Worm (Caenorhabditis elegans): ENCODE results near the gene R08C7.11.
A peak's percentile ranks its signal among the peaks of the same experiment; 100 is the strongest.

The R08C7.11 gene

DNA sequence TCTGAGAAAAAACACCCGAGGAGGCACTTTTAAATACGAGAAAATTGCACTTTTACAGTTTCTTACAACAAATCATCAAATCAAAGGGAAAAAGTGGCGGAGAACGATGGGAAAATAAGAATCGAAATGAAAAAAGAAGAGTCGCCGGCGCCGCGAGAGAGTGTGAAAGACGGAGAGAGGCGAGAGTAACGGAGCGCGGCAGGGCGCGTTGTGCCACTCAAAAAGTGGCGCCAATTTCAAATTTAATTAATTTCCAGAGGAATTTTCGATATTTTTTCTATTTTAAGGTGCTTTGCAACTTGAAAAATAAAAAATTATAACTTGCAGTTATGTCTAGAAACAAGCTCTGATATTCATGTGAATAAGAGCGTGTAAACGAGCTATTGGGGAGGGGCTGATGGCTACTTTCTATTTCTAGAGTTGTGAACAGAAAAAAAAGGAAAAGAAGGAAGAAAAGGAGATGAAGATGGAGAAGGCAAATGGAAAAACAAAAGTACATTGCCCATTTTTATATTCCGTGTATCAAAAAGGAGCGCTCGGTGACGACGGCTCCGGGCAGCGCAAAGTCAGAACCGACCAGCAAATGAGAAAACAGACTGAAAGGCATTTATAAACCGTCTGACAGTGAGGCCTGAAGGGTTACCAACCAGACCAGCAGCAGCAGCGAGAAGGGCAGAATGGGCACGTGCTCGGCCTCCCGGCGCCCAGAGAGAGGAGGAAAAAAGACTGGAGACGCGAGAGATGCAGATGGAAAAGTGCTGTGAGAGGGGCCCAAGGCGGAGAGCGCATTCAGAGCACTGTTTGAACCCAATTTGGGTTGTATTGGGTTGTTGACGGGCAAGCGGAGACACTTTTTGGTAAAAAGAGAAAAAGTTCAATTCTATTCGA lies 16.4 kb upstream of the R08C7.11 start (continued):
- no peak for TF ChIP-seq nhr-43 (tag; optimal IDR thresholded peaks at IDR 0.05; ENCODE audit: poor library complexity, severe bottlenecking)
- no peak for TF ChIP-seq mml-1 (tag; optimal IDR thresholded peaks at IDR 0.05)

DNA sequence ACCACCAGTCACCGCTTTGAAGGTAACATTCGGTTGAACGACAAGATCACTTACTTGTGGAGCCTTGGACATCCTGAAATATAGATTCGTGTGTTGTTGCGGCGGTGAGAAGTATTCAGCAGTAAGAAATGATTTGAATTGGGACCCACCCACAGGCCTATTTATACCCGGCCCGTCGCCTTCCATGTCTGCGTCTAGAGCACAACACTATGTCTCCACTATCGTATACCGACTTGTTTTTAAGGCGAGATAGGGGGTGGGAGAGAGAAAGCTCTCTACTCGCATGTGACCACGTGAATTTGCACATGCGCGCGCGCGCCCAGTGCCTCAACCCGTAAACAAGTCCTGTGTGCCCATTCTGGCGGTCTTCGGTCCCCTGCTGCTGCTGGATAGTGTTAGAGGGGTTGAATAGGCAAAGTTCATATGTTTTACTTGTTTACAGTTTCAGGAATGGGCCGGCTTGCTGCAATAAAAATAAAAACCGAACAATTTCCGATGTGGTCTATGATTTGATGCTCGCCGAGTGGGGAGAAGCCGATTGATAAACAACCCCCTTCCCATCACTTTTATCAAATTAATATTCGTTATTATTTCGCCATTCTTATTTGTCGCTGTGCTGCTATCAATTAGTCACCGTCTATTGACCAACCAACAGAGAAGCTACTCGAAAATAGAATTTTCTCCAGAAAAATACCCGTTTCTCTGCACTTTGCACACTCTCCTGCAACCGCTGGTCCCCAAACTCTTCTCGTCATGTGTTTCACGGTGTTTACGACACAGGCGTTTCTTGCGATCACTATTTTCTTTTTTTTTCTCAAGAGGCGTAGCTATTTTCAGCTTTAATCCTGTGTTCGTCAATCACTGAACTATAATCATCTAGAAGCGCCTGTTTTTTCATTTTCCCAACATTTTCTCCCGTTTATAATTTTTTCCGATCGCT lies 15.3 kb upstream of the R08C7.11 start:
- TF ChIP-seq snpc-4 (tag; optimal IDR thresholded peaks at IDR 0.05) (peak; percentile 52), unc-39 (tag; optimal IDR thresholded peaks at IDR 0.05) (no peak), mml-1 (tag; optimal IDR thresholded peaks at IDR 0.05) (peak; percentile 70), mdl-1 (tag; optimal IDR thresholded peaks at IDR 0.05) (peak; percentile 83), pha-4 (tag; optimal IDR thresholded peaks at IDR 0.05) (peak; percentile 88), hmg-11 (tag; optimal IDR thresholded peaks at IDR 0.05) (peak; percentile 34), fkh-2 (tag; optimal IDR thresholded peaks at IDR 0.05) (no peak), jun-1 (tag; optimal IDR thresholded peaks at IDR 0.05) (peak; percentile 11), pqm-1 (tag; optimal IDR thresholded peaks at IDR 0.05) (peak; percentile 17), elt-2 (tag; optimal IDR thresholded peaks at IDR 0.05) (peak; percentile 69), lin-15B (tag; optimal IDR thresholded peaks at IDR 0.05) (no peak), egl-5 (tag; optimal IDR thresholded peaks at IDR 0.05) (peak; percentile 25), nhr-43 (tag; optimal IDR thresholded peaks at IDR 0.05; ENCODE audit: poor library complexity, severe bottlenecking) (peak; percentile 21), daf-12 (tag; optimal IDR thresholded peaks at IDR 0.05) (no peak), lin-39 (tag; optimal IDR thresholded peaks at IDR 0.05) (peak; percentile 98), fkh-10 (GFP tag; optimal IDR thresholded peaks at IDR 0.05) (peak; percentile 88), nfya-1 (tag; optimal IDR thresholded peaks at IDR 0.05; ENCODE audit: insufficient read depth) (peak; percentile 74), sea-2 (GFP tag; optimal IDR thresholded peaks at IDR 0.05) (no peak), ama-1 (optimal IDR thresholded peaks at IDR 0.05) (peak; percentile 82), lsy-12 (tag; optimal IDR thresholded peaks at IDR 0.05) (peak; percentile 50)

DNA sequence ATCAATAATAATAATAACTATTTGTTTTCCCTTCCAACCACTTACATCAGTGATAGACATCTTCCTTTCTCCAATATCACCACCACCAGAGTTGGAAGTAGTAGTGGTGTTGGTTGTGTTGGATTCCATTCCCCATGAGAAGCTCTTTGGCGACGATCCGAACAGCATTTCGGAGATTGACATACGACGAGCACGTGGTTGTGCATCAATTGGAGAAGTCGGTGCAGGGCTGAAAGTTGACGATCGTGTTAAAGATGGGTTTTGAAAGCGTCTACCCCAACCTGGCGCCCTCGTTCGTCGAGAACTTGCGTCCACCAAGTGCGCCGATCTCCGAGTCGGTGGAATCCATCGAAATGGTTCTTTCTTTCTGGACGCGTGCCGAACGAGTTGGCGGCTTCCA lies 14.3 kb upstream of the R08C7.11 start:
- TF ChIP-seq daf-12 (tag; optimal IDR thresholded peaks at IDR 0.05), result no peak
- TF ChIP-seq unc-39 (tag; optimal IDR thresholded peaks at IDR 0.05), result no peak
- no peak for TF ChIP-seq sea-2 (GFP tag; optimal IDR thresholded peaks at IDR 0.05)
- TF ChIP-seq nhr-23 (tag; optimal IDR thresholded peaks at IDR 0.05), result no peak
- no peak for TF ChIP-seq ztf-11 (tag; optimal IDR thresholded peaks at IDR 0.05)
- no peak for TF ChIP-seq nhr-237 (tag; optimal IDR thresholded peaks at IDR 0.05)
- TF ChIP-seq jun-1 (tag; optimal IDR thresholded peaks at IDR 0.05), result no peak
- TF ChIP-seq R02D3.7 (tag; optimal IDR thresholded peaks at IDR 0.05), result no peak
- no peak for TF ChIP-seq ama-1 (optimal IDR thresholded peaks at IDR 0.05)
- no peak for TF ChIP-seq pqm-1 (tag; optimal IDR thresholded peaks at IDR 0.05)
- TF ChIP-seq nhr-28 (tag; optimal IDR thresholded peaks at IDR 0.05), result no peak
- no peak for TF ChIP-seq lin-15B (tag; optimal IDR thresholded peaks at IDR 0.05)
- no peak for TF ChIP-seq fos-1 (tag; optimal IDR thresholded peaks at IDR 0.05)
- no peak for TF ChIP-seq skn-1 (tag; optimal IDR thresholded peaks at IDR 0.05)
- no peak for TF ChIP-seq nhr-67 (tag; optimal IDR thresholded peaks at IDR 0.05)
- no peak for TF ChIP-seq egl-27 (tag; optimal IDR thresholded peaks at IDR 0.05)

DNA sequence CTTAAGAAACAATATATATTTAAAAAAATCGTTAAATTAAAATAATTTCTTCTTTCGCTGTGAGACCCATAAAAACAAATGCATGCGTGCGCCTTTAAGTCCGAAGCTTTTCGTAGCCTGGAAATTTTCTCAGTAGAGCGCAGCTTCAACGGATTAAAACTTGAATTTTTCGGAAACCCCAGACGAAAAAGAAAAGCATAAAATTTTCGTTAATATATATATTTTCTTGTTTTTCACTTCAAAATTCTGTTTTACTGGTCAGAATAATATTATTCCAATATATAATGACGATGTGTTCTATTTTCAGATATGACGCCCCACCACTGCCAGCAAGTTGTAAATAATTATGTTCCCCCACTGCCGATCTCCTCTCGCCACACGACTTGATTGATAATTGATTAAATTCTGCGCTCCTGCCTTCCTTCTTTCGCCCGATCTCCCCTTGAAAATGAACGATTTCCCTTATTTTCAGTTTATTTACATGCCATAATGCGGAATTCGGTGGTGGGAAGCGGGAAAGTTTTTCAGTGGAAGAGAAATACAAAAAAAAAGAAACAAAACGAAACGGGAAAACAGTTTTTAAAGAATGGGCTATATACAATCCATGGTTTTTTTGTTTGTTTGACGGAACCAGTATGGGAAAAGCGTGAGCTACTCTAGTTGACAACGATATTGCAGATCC lies 13.4 kb upstream of the R08C7.11 start:
- TF ChIP-seq nhr-23 (tag; optimal IDR thresholded peaks at IDR 0.05), result peak; percentile 14
- TF ChIP-seq unc-39 (tag; optimal IDR thresholded peaks at IDR 0.05), result no peak
- peak; percentile 69 for TF ChIP-seq ztf-4 (tag; optimal IDR thresholded peaks at IDR 0.05)
- TF ChIP-seq tbx-2 (tag; optimal IDR thresholded peaks at IDR 0.05), result peak; percentile 46
- no peak for TF ChIP-seq nhr-11 (tag; optimal IDR thresholded peaks at IDR 0.05)
- peak; percentile 17 for TF ChIP-seq jun-1 (tag; optimal IDR thresholded peaks at IDR 0.05)
- TF ChIP-seq elt-2 (tag; optimal IDR thresholded peaks at IDR 0.05), result peak; percentile 40
- TF ChIP-seq nhr-43 (tag; optimal IDR thresholded peaks at IDR 0.05; ENCODE audit: poor library complexity, severe bottlenecking), result peak; percentile 65
- TF ChIP-seq pha-4 (tag; optimal IDR thresholded peaks at IDR 0.05), result peak; percentile 46
- TF ChIP-seq ama-1 (optimal IDR thresholded peaks at IDR 0.05), result peak; percentile 98
- TF ChIP-seq nhr-237 (tag; optimal IDR thresholded peaks at IDR 0.05), result no peak
- no peak for TF ChIP-seq eor-1 (tag; optimal IDR thresholded peaks at IDR 0.05)
- TF ChIP-seq lin-39 (tag; optimal IDR thresholded peaks at IDR 0.05), result no peak
- TF ChIP-seq lsy-12 (tag; optimal IDR thresholded peaks at IDR 0.05), result peak; percentile 46
- peak; percentile 9 for TF ChIP-seq hmg-11 (tag; optimal IDR thresholded peaks at IDR 0.05)
- no peak for TF ChIP-seq ZK546.5 (tag; optimal IDR thresholded peaks at IDR 0.05)
- no peak for TF ChIP-seq R02D3.7 (tag; optimal IDR thresholded peaks at IDR 0.05)
